Fruit fly (Drosophila melanogaster) whole organism, adult: ENCODE data around the gene bocks.

ENCODE experiments used
- CG11617 ChIP-seq: fragments of 200-800 bp; sonication (Bioruptor generic); optimal IDR thresholded peaks from 2 replicates; lab custom pipeline; 2017; ENCODE audit warnings: mild to moderate bottlenecking, missing biosample characterization, missing genetic modification reagents, missing genetic modification characterization
- CG14711 ChIP-seq: fragments of 200-800 bp; sonication (Bioruptor generic); optimal IDR thresholded peaks from 2 replicates; lab custom pipeline; 2018; ENCODE audit warnings: missing biosample characterization, mild to moderate bottlenecking, missing genetic modification characterization, moderate library complexity
- CG1620 ChIP-seq: fragments of 200-800 bp; sonication (Bioruptor generic); optimal IDR thresholded peaks from 2 replicates; lab custom pipeline; 2016; ENCODE audit warnings: missing biosample characterization, missing genetic modification characterization
- CG33017 ChIP-seq: fragments of 200-800 bp; sonication (Bioruptor generic); optimal IDR thresholded peaks from 2 replicates; lab custom pipeline; 2018; ENCODE audit warnings: missing biosample characterization, mild to moderate bottlenecking, missing genetic modification characterization, moderate library complexity
- CG5204 ChIP-seq: fragments of 200-800 bp; sonication (Bioruptor generic); optimal IDR thresholded peaks from 2 replicates; lab custom pipeline; 2016; ENCODE audit warnings: missing biosample characterization, missing genetic modification characterization
- CG7045 ChIP-seq: fragments of 200-800 bp; sonication (Bioruptor generic); optimal IDR thresholded peaks from 2 replicates; lab custom pipeline; 2017; ENCODE audit warnings: missing biosample characterization, mild to moderate bottlenecking, missing genetic modification characterization
- CG7101 ChIP-seq: fragments of 200-800 bp; sonication (Bioruptor generic); optimal IDR thresholded peaks from 2 replicates; lab custom pipeline; 2018; ENCODE audit warnings: missing biosample characterization, mild to moderate bottlenecking, missing genetic modification characterization, moderate library complexity
- Hr96 ChIP-seq: fragments of 200-800 bp; sonication (Bioruptor generic); optimal IDR thresholded peaks from 2 replicates; lab custom pipeline; 2016; ENCODE audit warnings: missing biosample characterization, missing genetic modification characterization
- Mnt ChIP-seq: fragments of 200-800 bp; sonication (Bioruptor generic); optimal IDR thresholded peaks from 2 replicates; lab custom pipeline; 2016; ENCODE audit warnings: missing biosample characterization, mild to moderate bottlenecking, missing genetic modification characterization
- cnc ChIP-seq, 2 experiments: fragments of >200 bp; optimal IDR thresholded peaks; 2 replicates each; lab custom pipeline; 2017
- kay ChIP-seq: fragments of 200-800 bp; sonication (Bioruptor generic); peaks from one replicate; lab custom pipeline; 2016; ENCODE audit warnings: missing biosample characterization, missing genetic modification characterization, borderline replicate concordance
- pad ChIP-seq: fragments of 200-800 bp; sonication (Bioruptor generic); optimal IDR thresholded peaks from 3 replicates; lab custom pipeline; 2017; ENCODE audit warnings: missing biosample characterization, missing genetic modification characterization, mild to moderate bottlenecking, moderate library complexity, missing genetic modification reagents
- toe ChIP-seq: fragments of 200-800 bp; sonication (Bioruptor generic); optimal IDR thresholded peaks from 2 replicates; lab custom pipeline; 2016; ENCODE audit warnings: missing biosample characterization, missing genetic modification characterization

dm6 chr3R:9572929-9573811, 17.6 kb downstream of the bocks start:
- no peak for TF ChIP-seq toe
- no peak for TF ChIP-seq CG1620 (GFP tag; lab: Kevin White, UChicago)
- no peak for TF ChIP-seq pad
- TF ChIP-seq CG5204, result no peak
- TF ChIP-seq CG11617, result no peak
- no peak for TF ChIP-seq Hr96 (GFP tag; lab: Kevin White, UChicago)
- TF ChIP-seq CG33017 (tag; lab: Kevin White, UChicago), result no peak
- TF ChIP-seq CG7101, result no peak
- no peak for TF ChIP-seq CG14711 (tag; lab: Kevin White, UChicago)
- no peak for TF ChIP-seq Mnt (GFP tag; lab: Kevin White, UChicago)
- no peak for TF ChIP-seq kay (GFP tag; lab: Kevin White, UChicago)
- TF ChIP-seq cnc (optimal IDR thresholded peaks at IDR 0.05; lab: Kevin White, UChicago), result no peak
- no peak for TF ChIP-seq CG7045
